Fruit fly (Drosophila melanogaster): ENCODE measurements around the gene CG32855.

DNA sequence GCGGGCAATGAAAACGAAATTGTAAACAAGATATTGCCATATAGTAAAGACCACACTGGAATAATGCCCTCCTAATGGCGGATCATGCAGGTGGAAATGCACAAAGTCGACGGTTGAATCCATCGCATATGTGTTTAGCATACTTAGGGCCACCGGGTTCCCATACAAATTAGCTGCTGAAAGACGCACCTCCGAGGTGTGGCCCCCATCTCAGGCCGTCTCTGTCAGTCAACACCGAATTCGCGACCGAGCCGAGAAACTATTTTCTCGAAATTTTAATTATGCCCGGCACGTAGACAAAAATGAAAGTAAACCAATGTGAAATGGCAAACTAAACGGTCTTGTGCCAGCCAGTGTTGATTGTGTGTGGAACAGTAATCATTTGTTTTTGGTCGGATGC lies 2.5 kb downstream of the CG32855 start:
- TF ChIP-seq sage (GFP tag; optimal IDR thresholded peaks at IDR 0.05): no peak
- TF ChIP-seq brk (GFP tag; optimal IDR thresholded peaks at IDR 0.05): no peak
- no peak for TF ChIP-seq psq (GFP tag; optimal IDR thresholded peaks at IDR 0.05)
- no peak for TF ChIP-seq h (GFP tag; optimal IDR thresholded peaks at IDR 0.05)

Measured in whole organism, wandering third instar larva.